Worm (Caenorhabditis elegans) whole organism, young adult: ENCODE results near the gene ZK792.5.

ENCODE experiments used
- ama-1 ChIP-seq, 3 experiments: fragments of 150-350 bp in 1 of 3; sonication (generic microtip) in 2 of 3; optimal IDR thresholded peaks; 2 replicates each; lab custom pipeline; 2014 to 2018; ENCODE audit warnings: missing biosample characterization in 2 of 3, missing genetic modification characterization in 2 of 3, missing genetic modification reagents in 2 of 3
- aptf-3 ChIP-seq: fragments of 200-800 bp; sonication (Bioruptor generic); IDR thresholded peaks from 2 replicates; pipeline ENCODE4 v1.3.6; 2022; ENCODE audit warnings: missing genetic modification characterization, missing compliant biosample characterization
- ztf-26 ChIP-seq: sonication (generic microtip); optimal IDR thresholded peaks from 2 replicates; lab custom pipeline; 2017; ENCODE audit warnings: missing genetic modification characterization, missing compliant biosample characterization

DNA sequence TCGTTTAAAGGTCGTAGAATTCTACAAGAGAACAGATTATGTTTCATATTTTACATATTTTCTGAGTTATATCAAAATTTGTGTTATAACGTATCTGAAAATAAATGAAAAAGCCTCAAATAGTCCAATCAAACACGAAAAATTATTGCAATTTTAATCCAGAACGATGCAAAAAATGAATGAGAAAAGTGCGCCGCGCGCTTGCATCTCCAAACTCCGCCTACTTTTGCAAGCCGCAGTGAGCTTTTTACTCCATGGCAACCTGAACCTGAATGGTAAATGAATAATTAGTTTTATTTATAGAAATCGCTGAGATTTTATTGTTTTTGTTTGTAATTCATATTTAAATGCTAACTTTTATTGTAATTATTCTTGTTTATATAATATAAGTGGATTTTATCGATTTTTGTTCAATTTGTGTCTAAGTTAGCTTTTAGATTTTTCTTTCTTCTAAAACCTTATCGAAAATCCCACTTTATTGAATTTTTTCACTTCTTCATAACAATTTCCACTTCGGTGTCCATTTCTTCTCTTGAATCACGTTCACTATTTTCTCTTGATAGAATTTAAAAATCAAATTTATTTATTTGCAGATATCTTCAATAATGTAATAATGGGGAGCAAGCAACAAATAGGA is 31.7 kb downstream of the ZK792.5 start, which contains the start of gene ZK809.5:
- TF ChIP-seq ztf-26 (tag; lab: Kevin White, UChicago), result no peak
- TF ChIP-seq ama-1 (optimal IDR thresholded peaks at IDR 0.05; lab: Kevin White, UChicago), result no peak
- TF ChIP-seq ama-1 (GFP tag; optimal IDR thresholded peaks at IDR 0.05; lab: Kevin White, UChicago), result no peak
- TF ChIP-seq aptf-3 (GFP tag; lab: Robert Waterston, UW), result no peak
